Worm (Caenorhabditis elegans) whole organism, midembryonic: Measurements from ENCODE around the gene srsx-6.

Source experiments
- T22C8.4 ChIP-seq: fragments of 200-800 bp; sonication (Bioruptor generic); IDR thresholded peaks from 2 replicates; pipeline ENCODE4 v1.3.6; 2022; ENCODE audit warnings: missing genetic modification characterization, missing compliant biosample characterization
- cog-1 ChIP-seq: sonication (generic microtip); optimal IDR thresholded peaks from 2 replicates; lab custom pipeline; 2016; ENCODE audit warnings: missing genetic modification characterization, missing compliant biosample characterization
- flt-1 ChIP-seq: fragments of 200-800 bp; sonication (Bioruptor generic); IDR thresholded peaks from 2 replicates; pipeline ENCODE4 v1.3.6; 2022; ENCODE audit warnings: missing genetic modification characterization, missing compliant biosample characterization
- klf-2 ChIP-seq: fragments of 200-800 bp; sonication (Bioruptor generic); conservative IDR thresholded peaks from 2 replicates; pipeline ENCODE4 v1.3.6; 2022; ENCODE audit warnings: missing genetic modification reagents, missing genetic modification characterization, missing compliant biosample characterization
- med-1 ChIP-seq: sonication (generic microtip); optimal IDR thresholded peaks from 2 replicates; lab custom pipeline; 2017; ENCODE audit warnings: missing genetic modification characterization, mild to moderate bottlenecking, missing compliant biosample characterization, antibody characterized with exemption, missing genetic modification reagents; ENCODE audit not compliant: insufficient read depth
- ref-1 ChIP-seq: fragments of 200-800 bp; sonication (Bioruptor generic); conservative IDR thresholded peaks from 2 replicates; pipeline ENCODE4 v1.3.6; 2022; ENCODE audit warnings: missing genetic modification reagents, missing genetic modification characterization, missing compliant biosample characterization
- tab-1 ChIP-seq: fragments of 200-800 bp; sonication (Bioruptor generic); IDR thresholded peaks from 2 replicates; pipeline ENCODE4 v1.3.6; 2022; ENCODE audit warnings: missing genetic modification characterization, missing compliant biosample characterization
- ztf-23 ChIP-seq: fragments of 200-800 bp; sonication (Bioruptor generic); IDR thresholded peaks from 2 replicates; pipeline ENCODE4 v1.3.6; 2022; ENCODE audit warnings: missing genetic modification reagents, missing genetic modification characterization, missing compliant biosample characterization
- ztf-29 ChIP-seq: fragments of 200-800 bp; sonication (Bioruptor generic); IDR thresholded peaks from 2 replicates; pipeline ENCODE4 v1.3.6; 2022; ENCODE audit warnings: missing genetic modification reagents, missing genetic modification characterization, missing compliant biosample characterization

Gene srsx-6

DNA sequence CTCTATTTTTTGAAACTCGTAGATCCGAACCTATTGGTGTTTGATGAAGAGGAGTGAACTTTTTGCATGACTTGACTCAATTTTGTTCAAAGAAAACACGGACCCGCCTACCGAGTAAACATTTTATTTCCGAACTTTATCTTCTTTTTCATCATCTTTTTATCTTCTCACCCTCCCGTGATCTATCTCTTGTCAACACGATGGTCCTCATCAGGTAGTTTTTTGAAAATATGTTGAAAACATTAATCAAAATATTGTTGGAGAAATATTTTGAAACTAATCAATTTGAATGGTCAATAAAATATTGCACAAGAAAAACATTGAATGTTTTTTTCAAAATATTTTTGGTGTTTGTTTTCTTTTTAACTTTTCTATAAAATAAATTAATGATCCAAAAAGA, 18.5 kb upstream of the srsx-6 start:
- TF ChIP-seq flt-1 (GFP tag; lab: Robert Waterston, UW) (no peak), cog-1 (tag; lab: Kevin White, UChicago) (no peak), tab-1 (GFP tag; lab: Robert Waterston, UW) (no peak), klf-2 (GFP tag; lab: Robert Waterston, UW) (no peak), T22C8.4 (no peak), ztf-23 (no peak), ztf-29 (GFP tag; lab: Robert Waterston, UW) (no peak), med-1 (no peak)

DNA sequence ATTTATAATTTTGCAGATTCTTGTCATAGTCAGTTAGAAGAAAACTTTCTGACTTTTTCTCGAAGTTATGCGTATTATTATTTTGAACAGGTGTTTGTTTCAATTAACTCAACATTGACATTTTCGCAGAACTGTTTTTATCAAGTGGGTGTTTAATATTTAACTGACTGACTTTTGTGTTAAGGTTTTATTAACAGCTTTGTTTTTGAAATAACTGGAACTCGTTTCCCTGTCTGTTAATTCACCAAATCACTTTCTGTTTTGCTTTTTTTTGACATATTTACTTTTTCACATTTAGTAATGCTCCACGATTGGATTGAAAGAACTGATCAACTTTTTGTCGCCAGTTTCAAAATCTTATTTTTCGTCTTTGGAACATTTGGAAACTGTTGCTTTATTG, 1.4 kb upstream of the srsx-6 start, which contains the start of gene srsx-7:
srsx-7 (plus strand) TSS at position 301 of the 400 bp plus-strand sequence.
- TF ChIP-seq flt-1 (GFP tag; lab: Robert Waterston, UW) (no peak), ztf-23 (no peak), cog-1 (tag; lab: Kevin White, UChicago) (no peak), klf-2 (GFP tag; lab: Robert Waterston, UW) (no peak), med-1 (no peak), ztf-29 (GFP tag; lab: Robert Waterston, UW) (no peak), T22C8.4 (no peak), tab-1 (GFP tag; lab: Robert Waterston, UW) (no peak), ref-1 (GFP tag; lab: Robert Waterston, UW) (no peak)

DNA sequence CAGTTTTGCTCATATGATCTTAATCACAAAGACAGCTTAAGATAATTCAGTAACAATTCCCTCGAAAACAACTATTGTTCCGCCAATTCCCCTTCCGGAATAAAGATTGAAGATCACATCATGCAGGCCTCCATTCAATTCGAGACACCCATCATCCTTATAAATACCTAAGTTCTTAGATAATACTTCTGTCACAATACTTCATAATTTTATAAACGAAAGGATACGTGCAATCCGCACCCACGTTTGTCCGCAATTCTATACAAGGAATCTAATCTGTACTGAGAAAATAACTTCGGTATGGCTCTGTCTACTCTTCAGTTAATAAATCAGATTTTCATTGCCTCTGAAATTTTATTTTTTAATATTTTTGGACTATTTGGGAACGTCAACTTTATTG, 1.8 kb downstream of the srsx-6 start, which contains the start of gene srsx-5:
srsx-5 (plus strand) TSS at position 301 of the 400 bp plus-strand sequence.
- TF ChIP-seq T22C8.4 (no peak), ztf-29 (GFP tag; lab: Robert Waterston, UW) (no peak), klf-2 (GFP tag; lab: Robert Waterston, UW) (no peak), ref-1 (GFP tag; lab: Robert Waterston, UW) (no peak), ztf-23 (no peak), cog-1 (tag; lab: Kevin White, UChicago) (no peak), tab-1 (GFP tag; lab: Robert Waterston, UW) (no peak), flt-1 (GFP tag; lab: Robert Waterston, UW) (no peak), med-1 (no peak)

DNA sequence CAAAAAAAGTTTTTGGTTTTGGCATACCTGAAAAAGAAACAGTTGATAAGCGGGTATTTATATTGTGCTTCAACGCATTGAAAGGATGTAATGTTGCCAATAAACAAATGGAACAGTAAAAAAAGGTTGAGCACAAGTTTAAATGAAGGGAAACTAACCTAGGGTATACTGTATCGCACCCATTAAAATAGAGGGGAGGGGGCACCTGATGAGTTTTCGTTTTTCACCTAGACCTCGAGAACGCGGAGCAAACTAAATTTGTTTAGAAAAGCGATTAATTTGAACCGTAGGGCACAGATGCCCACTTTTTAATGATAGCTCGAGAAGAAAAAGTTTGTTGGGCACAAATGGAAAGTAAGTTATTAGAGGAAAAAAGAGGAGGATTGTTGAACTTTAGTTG, 6.1 kb downstream of the srsx-6 start, which contains the start of gene ncx-10:
ncx-10 (minus strand) TSS at position 101 of the 400 bp plus-strand sequence.
- TF ChIP-seq tab-1 (GFP tag; lab: Robert Waterston, UW) (no peak), med-1 (no peak), ztf-23 (no peak), T22C8.4 (no peak), ztf-29 (GFP tag; lab: Robert Waterston, UW) (no peak), klf-2 (GFP tag; lab: Robert Waterston, UW) (no peak), flt-1 (GFP tag; lab: Robert Waterston, UW) (no peak), cog-1 (tag; lab: Kevin White, UChicago) (no peak), ref-1 (GFP tag; lab: Robert Waterston, UW) (no peak)

DNA sequence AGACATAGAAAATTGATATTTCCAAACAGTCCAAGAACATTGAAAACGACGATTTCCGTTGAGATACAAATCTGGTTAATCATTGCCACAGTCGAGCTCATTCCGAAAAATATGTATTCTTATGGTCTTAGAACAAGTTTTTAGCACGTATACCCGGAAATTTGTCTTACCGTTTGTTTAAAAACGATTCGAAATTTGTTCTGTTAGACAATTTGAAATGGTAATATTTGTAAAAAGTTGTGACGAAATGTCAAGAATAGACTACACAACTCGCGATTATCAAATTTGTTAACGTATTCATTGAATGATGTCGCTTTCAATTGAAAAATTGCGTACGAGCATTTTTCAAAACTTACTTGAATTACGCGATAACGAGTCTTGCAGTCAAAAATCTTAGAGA, 10.3 kb downstream of the srsx-6 start, which contains the start of gene srsx-3:
srsx-3 (minus strand) TSS at position 101 of the 400 bp plus-strand sequence.
- TF ChIP-seq klf-2 (GFP tag; lab: Robert Waterston, UW) (no peak), ztf-23 (no peak), flt-1 (GFP tag; lab: Robert Waterston, UW) (no peak), cog-1 (tag; lab: Kevin White, UChicago) (no peak), tab-1 (GFP tag; lab: Robert Waterston, UW) (no peak), med-1 (no peak), ztf-29 (GFP tag; lab: Robert Waterston, UW) (no peak), ref-1 (GFP tag; lab: Robert Waterston, UW) (no peak), T22C8.4 (no peak)

DNA sequence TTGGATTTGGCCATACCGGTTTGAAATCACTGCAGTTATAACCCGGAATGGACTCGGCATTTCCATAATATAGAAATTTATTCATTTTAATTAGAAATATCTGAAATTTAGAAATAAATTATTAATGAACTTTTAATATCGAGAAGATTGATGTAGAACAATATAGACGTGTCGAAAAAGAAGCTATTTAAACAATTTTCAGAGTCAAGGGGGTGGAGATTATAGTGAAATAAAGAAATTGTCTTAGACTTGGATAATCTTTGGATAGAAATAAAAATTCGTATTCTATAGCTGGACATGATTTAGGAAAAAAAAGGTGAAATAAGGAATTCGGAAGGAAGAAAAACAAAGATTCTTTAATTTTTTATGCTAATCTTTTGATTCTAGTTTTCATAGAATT, 13.4 kb downstream of the srsx-6 start, which contains the start of gene srt-53:
srt-53 (minus strand) TSS at position 101 of the 400 bp plus-strand sequence.
- TF ChIP-seq cog-1 (tag; lab: Kevin White, UChicago) (no peak), ztf-29 (GFP tag; lab: Robert Waterston, UW) (no peak), T22C8.4 (no peak), ztf-23 (no peak), med-1 (no peak), klf-2 (GFP tag; lab: Robert Waterston, UW) (no peak), flt-1 (GFP tag; lab: Robert Waterston, UW) (no peak), ref-1 (GFP tag; lab: Robert Waterston, UW) (no peak), tab-1 (GFP tag; lab: Robert Waterston, UW) (no peak)

DNA sequence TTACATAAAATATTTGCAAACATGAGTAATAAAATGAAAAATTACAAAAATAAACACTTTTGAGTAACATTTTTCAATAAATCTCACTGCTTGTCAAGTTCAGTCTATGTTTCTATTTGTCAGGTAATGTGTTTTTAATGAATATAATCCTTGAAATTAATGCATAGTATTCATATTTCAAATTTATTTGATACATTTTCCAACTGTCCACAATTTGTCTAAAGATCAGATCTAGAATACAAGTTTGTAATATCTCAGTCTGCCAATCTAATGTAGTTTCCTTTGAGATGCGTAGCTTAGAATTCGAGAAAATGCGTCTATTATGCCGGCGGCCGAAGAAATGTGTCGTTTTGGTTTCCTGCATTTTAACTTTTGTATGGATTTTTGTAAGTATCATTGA, 16.7 kb downstream of the srsx-6 start, which contains the start of gene Y97E10B.1:
Y97E10B.1 (plus strand) TSS at position 301 of the 400 bp plus-strand sequence.
- TF ChIP-seq ztf-23 (no peak), med-1 (no peak), ztf-29 (GFP tag; lab: Robert Waterston, UW) (no peak), T22C8.4 (no peak), flt-1 (GFP tag; lab: Robert Waterston, UW) (no peak), ref-1 (GFP tag; lab: Robert Waterston, UW) (no peak), klf-2 (GFP tag; lab: Robert Waterston, UW) (no peak), cog-1 (tag; lab: Kevin White, UChicago) (no peak), tab-1 (GFP tag; lab: Robert Waterston, UW) (no peak)

DNA sequence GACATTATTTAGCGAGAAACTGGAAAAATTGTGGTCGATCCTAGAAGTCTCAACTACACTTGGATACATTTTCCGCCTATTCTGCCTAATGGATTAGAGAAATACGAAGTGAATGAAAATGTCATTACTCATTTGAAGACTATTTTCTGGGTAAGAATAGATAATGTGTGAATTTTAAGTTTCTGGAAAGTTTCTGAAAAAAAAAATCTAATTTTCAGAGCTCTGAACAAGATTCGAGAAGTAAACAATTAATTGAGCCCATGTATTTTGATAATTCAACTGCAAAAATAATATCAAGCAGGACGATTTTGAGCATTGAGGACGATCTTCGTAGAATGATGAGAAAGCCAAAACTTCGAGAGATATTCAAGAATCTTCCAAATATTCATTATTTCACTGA, 19.3 kb downstream of the srsx-6 start:
- TF ChIP-seq flt-1 (GFP tag; lab: Robert Waterston, UW) (no peak), med-1 (no peak), klf-2 (GFP tag; lab: Robert Waterston, UW) (no peak), cog-1 (tag; lab: Kevin White, UChicago) (no peak), ref-1 (GFP tag; lab: Robert Waterston, UW) (no peak), ztf-29 (GFP tag; lab: Robert Waterston, UW) (no peak), ztf-23 (no peak), T22C8.4 (no peak), tab-1 (GFP tag; lab: Robert Waterston, UW) (no peak)

DNA sequence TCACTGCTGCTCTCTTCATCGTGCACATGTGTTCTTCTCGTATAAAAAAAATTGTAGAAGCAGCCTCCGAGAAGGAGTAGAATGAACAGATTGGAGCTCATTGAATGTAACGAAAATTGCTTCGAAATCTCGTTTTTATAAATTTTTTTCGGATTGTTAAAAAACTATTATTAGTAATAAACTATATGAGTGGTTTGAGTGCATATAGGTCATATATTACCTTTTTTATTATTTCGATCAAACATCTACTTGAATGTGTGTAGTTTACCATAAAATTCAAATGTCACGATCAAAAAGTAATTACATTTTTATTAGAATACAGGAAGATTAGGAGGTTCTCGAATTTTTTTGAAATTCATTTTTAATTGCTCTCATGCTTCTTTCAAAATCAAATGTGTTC, 26.0 kb downstream of the srsx-6 start, which contains the start of gene clec-216:
clec-216 (minus strand) TSS at position 101 of the 400 bp plus-strand sequence.
- no peak for TF ChIP-seq T22C8.4
- no peak for TF ChIP-seq ztf-23
- TF ChIP-seq flt-1 (GFP tag; lab: Robert Waterston, UW): no peak
- no peak for TF ChIP-seq cog-1 (tag; lab: Kevin White, UChicago)
- no peak for TF ChIP-seq tab-1 (GFP tag; lab: Robert Waterston, UW)
- TF ChIP-seq ref-1 (GFP tag; lab: Robert Waterston, UW): no peak
- no peak for TF ChIP-seq ztf-29 (GFP tag; lab: Robert Waterston, UW)
